Fruit fly (Drosophila melanogaster) S2 (cell line): Measurements from ENCODE around the gene CG13258.

Experiments
- CG8478 ChIP-seq: fragments of >200 bp; optimal IDR thresholded peaks from 2 replicates; lab custom pipeline; 2018
- CTCF ChIP-seq, 2 experiments: fragments of >200 bp; optimal IDR thresholded peaks; 2 replicates each; lab custom pipeline; 2018

CG13258 gene

dm6 chr2L:16255232-16256117 lies 37.4 kb downstream of the CG13258 start:
- no peak for TF ChIP-seq CG8478 (lab: Kevin White, UChicago)
- no peak for TF ChIP-seq CTCF (optimal IDR thresholded peaks at IDR 0.05; lab: Kevin White, UChicago)

dm6 chr2L:16251598-16252131 lies 41.2 kb downstream of the CG13258 start, which contains the start of gene CG46309:
TSS of gene CG46309 (minus strand) at chr2L:16251788.
- TF ChIP-seq CG8478 (lab: Kevin White, UChicago) (no peak), CTCF (optimal IDR thresholded peaks at IDR 0.05; lab: Kevin White, UChicago) (no peak)
